Fruit fly (Drosophila melanogaster): ENCODE measurements around the gene CCT6.

The CCT6 gene

DNA sequence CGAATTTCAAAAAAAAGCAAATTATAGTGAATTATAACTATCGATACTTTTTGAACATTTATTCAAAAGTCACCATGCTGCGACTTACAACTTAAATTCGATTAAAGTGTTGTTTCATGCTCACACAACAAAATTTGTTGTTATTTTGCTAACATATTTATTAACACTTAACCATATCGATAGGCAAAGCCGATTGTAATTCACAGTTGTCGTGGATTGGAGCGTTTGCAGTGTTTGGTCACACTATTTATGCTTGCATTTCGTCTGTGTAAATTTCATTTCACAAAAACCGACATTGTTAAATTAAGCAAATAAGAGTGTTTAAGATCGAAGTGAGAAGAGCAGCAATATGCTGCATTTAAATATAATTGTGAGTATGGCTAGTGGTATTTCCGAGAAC, 34.0 kb upstream of the CCT6 start, which contains the start of gene HUWE1 (continued):
- TF ChIP-seq Ets65A (GFP tag) (no peak), CG18764 (GFP tag; optimal IDR thresholded peaks at IDR 0.05) (no peak), CG8944 (GFP tag; optimal IDR thresholded peaks at IDR 0.05) (no peak), salm (tag; optimal IDR thresholded peaks at IDR 0.05) (peak; percentile 2), fd96Cb (tag; optimal IDR thresholded peaks at IDR 0.05) (no peak), CkIIα-i1 (GFP tag; IDR thresholded peaks at IDR 0.05) (no peak), amos (GFP tag; IDR thresholded peaks at IDR 0.05; ENCODE audit: partially characterized antibody) (peak; percentile 84), CG6765 (GFP tag; optimal IDR thresholded peaks at IDR 0.05) (no peak), odd (GFP tag; optimal IDR thresholded peaks at IDR 0.05) (no peak), CG2199 (GFP tag; IDR thresholded peaks at IDR 0.05) (no peak), CG2129 (GFP tag; IDR thresholded peaks at IDR 0.05; ENCODE audit: partially characterized antibody) (peak; percentile 53; the same call in 1 of the 2 replicates), ind (GFP tag; optimal IDR thresholded peaks at IDR 0.05) (no peak), CG33213 (GFP tag; optimal IDR thresholded peaks at IDR 0.05) (peak; percentile 48), Awh (GFP tag; IDR thresholded peaks at IDR 0.05) (no peak), CG34376 (GFP tag; optimal IDR thresholded peaks at IDR 0.05) (no peak), bab2 (GFP tag; optimal IDR thresholded peaks at IDR 0.05) (no peak), ab (GFP tag; optimal IDR thresholded peaks at IDR 0.05) (no peak), grau (tag; optimal IDR thresholded peaks at IDR 0.05) (peak; percentile 19), peb (GFP tag; IDR thresholded peaks at IDR 0.05) (no peak), H2.0 (GFP tag; IDR thresholded peaks at IDR 0.05) (no peak), Poxn (GFP tag; IDR thresholded peaks at IDR 0.05) (no peak), jumu (GFP tag; optimal IDR thresholded peaks at IDR 0.05) (no peak), Lpt (GFP tag; optimal IDR thresholded peaks at IDR 0.05) (no peak), chm (GFP tag; IDR thresholded peaks at IDR 0.05) (no peak), tgo (GFP tag; IDR thresholded peaks at IDR 0.05) (no peak), Ptx1 (GFP tag; IDR thresholded peaks at IDR 0.05) (no peak), CG5953 (GFP tag; IDR thresholded peaks at IDR 0.05) (no peak), jigr1 (GFP tag; IDR thresholded peaks at IDR 0.05) (no peak), lov (optimal IDR thresholded peaks at IDR 0.05) (no peak), lov (GFP tag; IDR thresholded peaks at IDR 0.05) (no peak), Nf-YA (GFP tag; IDR thresholded peaks at IDR 0.05) (no peak), CG11695 (GFP tag; IDR thresholded peaks at IDR 0.05) (no peak), CG17359 (tag; optimal IDR thresholded peaks at IDR 0.05) (no peak), CG10147 (GFP tag; optimal IDR thresholded peaks at IDR 0.05) (no peak), fd3F (GFP tag; optimal IDR thresholded peaks at IDR 0.05) (no peak), slou (GFP tag; optimal IDR thresholded peaks at IDR 0.05) (no peak), pnt (GFP tag; optimal IDR thresholded peaks at IDR 0.05) (no peak), Six4 (GFP tag; optimal IDR thresholded peaks at IDR 0.05) (no peak), rib (GFP tag; IDR thresholded peaks at IDR 0.05) (no peak), Deaf1 (tag; optimal IDR thresholded peaks at IDR 0.05) (no peak), pum (GFP tag; optimal IDR thresholded peaks at IDR 0.05) (no peak)

DNA sequence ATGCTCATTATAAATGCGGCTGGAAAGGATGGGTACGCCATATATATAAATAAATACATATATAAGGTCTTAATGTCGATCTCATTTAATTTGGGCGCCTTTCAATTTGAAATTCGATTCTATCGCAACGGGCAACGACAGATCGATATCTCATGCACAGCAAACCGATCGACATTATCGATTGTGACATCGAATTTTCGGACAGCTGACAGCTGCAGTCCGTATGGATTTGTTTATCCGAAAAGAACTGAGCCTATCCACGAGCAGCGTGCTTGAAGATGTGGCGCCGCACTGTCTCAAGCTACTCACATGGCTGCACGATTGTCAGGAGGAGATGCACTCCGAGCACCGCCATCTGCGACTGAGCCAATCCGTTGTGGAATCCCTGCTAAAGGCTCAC, 14.5 kb upstream of the CCT6 start, which contains the start of gene CG8191:
Gene CG8191, plus strand, starts transcription at position 211 of the 400 bp plus-strand sequence.
- TF ChIP-seq CG12744 (GFP tag; optimal IDR thresholded peaks at IDR 0.05) = no peak
- no peak for TF ChIP-seq ranshi (GFP tag; IDR thresholded peaks at IDR 0.05)
- no peak for TF ChIP-seq TFAM (GFP tag; optimal IDR thresholded peaks at IDR 0.05)
- TF ChIP-seq CG17568 (GFP tag; optimal IDR thresholded peaks at IDR 0.05) = no peak
- peak; percentile 50 for TF ChIP-seq MESR4 (GFP tag; optimal IDR thresholded peaks at IDR 0.05)
- no peak for TF ChIP-seq CG6854 (GFP tag; optimal IDR thresholded peaks at IDR 0.05)
- no peak for TF ChIP-seq CG4328 (GFP tag; optimal IDR thresholded peaks at IDR 0.05)
- TF ChIP-seq CG17829 (tag; optimal IDR thresholded peaks at IDR 0.05) = peak; percentile 6
- peak; percentile 72 for TF ChIP-seq CG2116 (GFP tag; optimal IDR thresholded peaks at IDR 0.05)
- TF ChIP-seq CG7928 (GFP tag; optimal IDR thresholded peaks at IDR 0.05) = no peak
- TF ChIP-seq tio (GFP tag; optimal IDR thresholded peaks at IDR 0.05) = no peak
- TF ChIP-seq CG14860 (GFP tag; IDR thresholded peaks at IDR 0.05; ENCODE audit: partially characterized antibody) = peak; percentile 38; the same call in 2 of the 3 replicates
- no peak for TF ChIP-seq eyg (GFP tag; optimal IDR thresholded peaks at IDR 0.05)
- peak; percentile 84 for TF ChIP-seq bbx (GFP tag; IDR thresholded peaks at IDR 0.05; ENCODE audit: partially characterized antibody)

Measured in whole organism, embryonic.